Worm (Caenorhabditis elegans) whole organism, L2 larva: ENCODE results near the gene ttr-47.
A peak's percentile ranks its signal among the peaks of the same experiment; 100 is the strongest.

Experiments used
- C34F6.9 ChIP-seq: fragments of 150-350 bp; optimal IDR thresholded peaks from 2 replicates; lab custom pipeline; 2014; ENCODE audit warnings: missing biosample characterization, missing genetic modification characterization
- F13H6.1 ChIP-seq: sonication (generic microtip); optimal IDR thresholded peaks from 2 replicates; lab custom pipeline; 2016; ENCODE audit warnings: missing genetic modification characterization, missing compliant biosample characterization
- R02D3.7 ChIP-seq: fragments of 150-350 bp; optimal IDR thresholded peaks from 2 replicates; lab custom pipeline; 2014; ENCODE audit warnings: missing biosample characterization, missing genetic modification characterization
- Y55F3AM.14 ChIP-seq: fragments of 200-800 bp; sonication (Bioruptor generic); optimal IDR thresholded peaks from 2 replicates; lab custom pipeline; 2018; ENCODE audit warnings: mild to moderate bottlenecking, missing genetic modification characterization, missing compliant biosample characterization
- alr-1 ChIP-seq: fragments of 150-350 bp; optimal IDR thresholded peaks from 2 replicates; lab custom pipeline; 2014; ENCODE audit warnings: missing biosample characterization, missing genetic modification characterization
- aly-2 ChIP-seq: fragments of 150-350 bp; optimal IDR thresholded peaks from 2 replicates; lab custom pipeline; 2014; ENCODE audit warnings: missing biosample characterization, missing genetic modification characterization
- ama-1 ChIP-seq: fragments of 150-350 bp; optimal IDR thresholded peaks from 2 replicates; lab custom pipeline; 2018; ENCODE audit warnings: inconsistent platforms
- ceh-82 ChIP-seq: fragments of 150-350 bp; optimal IDR thresholded peaks from 2 replicates; lab custom pipeline; 2014; ENCODE audit warnings: missing biosample characterization, missing genetic modification characterization
- crh-2 ChIP-seq: sonication (generic microtip); optimal IDR thresholded peaks from 2 replicates; lab custom pipeline; 2017; ENCODE audit warnings: missing biosample characterization, missing genetic modification characterization
- dmd-4 ChIP-seq: sonication (generic microtip); optimal IDR thresholded peaks from 2 replicates; lab custom pipeline; 2017; ENCODE audit warnings: missing biosample characterization, missing genetic modification characterization
- elt-3 ChIP-seq: sonication (generic microtip); optimal IDR thresholded peaks from 2 replicates; lab custom pipeline; 2017; ENCODE audit warnings: missing biosample characterization, missing genetic modification characterization
- fos-1 ChIP-seq: fragments of 150-350 bp; optimal IDR thresholded peaks from 2 replicates; lab custom pipeline; 2014; ENCODE audit warnings: missing biosample characterization, missing genetic modification characterization
- gmeb-1 ChIP-seq: fragments of 150-350 bp; optimal IDR thresholded peaks from 2 replicates; lab custom pipeline; 2014; ENCODE audit warnings: missing biosample characterization, missing genetic modification characterization
- lin-11 ChIP-seq: fragments of 150-350 bp; sonication (generic microtip); optimal IDR thresholded peaks from 2 replicates; lab custom pipeline; 2014; ENCODE audit warnings: missing biosample characterization, missing genetic modification characterization, inconsistent platforms, mixed read lengths
- lin-39 ChIP-seq: fragments of 150-350 bp; optimal IDR thresholded peaks from 2 replicates; lab custom pipeline; 2014; ENCODE audit warnings: missing biosample characterization, missing genetic modification reagents, missing genetic modification characterization
- lsy-2 ChIP-seq, 2 experiments: fragments of 150-350 bp in 1 of 2; sonication (generic microtip) in 1 of 2; optimal IDR thresholded peaks; 2 replicates each; lab custom pipeline; 2014 to 2017; ENCODE audit warnings: missing biosample characterization in 2 of 2, missing genetic modification characterization in 2 of 2
- mab-5 ChIP-seq: fragments of 150-350 bp; optimal IDR thresholded peaks from 2 replicates; lab custom pipeline; 2014; ENCODE audit warnings: missing biosample characterization, missing genetic modification characterization
- nhr-11 ChIP-seq: fragments of 150-350 bp; optimal IDR thresholded peaks from 2 replicates; lab custom pipeline; 2014; ENCODE audit warnings: missing biosample characterization, missing genetic modification characterization
- nhr-12 ChIP-seq: fragments of 150-350 bp; optimal IDR thresholded peaks from 2 replicates; lab custom pipeline; 2014; ENCODE audit warnings: missing biosample characterization, missing genetic modification characterization
- nhr-21 ChIP-seq: fragments of 150-350 bp; optimal IDR thresholded peaks from 2 replicates; lab custom pipeline; 2014; ENCODE audit warnings: missing biosample characterization, missing genetic modification characterization
- nhr-25 ChIP-seq: fragments of 150-350 bp; sonication (generic microtip); optimal IDR thresholded peaks from 3 replicates; lab custom pipeline; 2014; ENCODE audit warnings: missing biosample characterization, missing genetic modification characterization
- peb-1 ChIP-seq: fragments of 150-350 bp; optimal IDR thresholded peaks from 2 replicates; lab custom pipeline; 2014; ENCODE audit warnings: missing biosample characterization, missing genetic modification characterization
- sem-4 ChIP-seq: fragments of 150-350 bp; optimal IDR thresholded peaks from 2 replicates; lab custom pipeline; 2014; ENCODE audit warnings: missing biosample characterization, missing genetic modification reagents, missing genetic modification characterization
- skn-1 ChIP-seq: sonication (generic microtip); optimal IDR thresholded peaks from 2 replicates; lab custom pipeline; 2017; ENCODE audit warnings: missing biosample characterization, missing genetic modification characterization
- sma-9 ChIP-seq, 2 experiments: fragments of 150-350 bp in 1 of 2; sonication (generic microtip) in 1 of 2; optimal IDR thresholded peaks; 2 replicates each; lab custom pipeline; 2014 to 2016; ENCODE audit warnings: missing genetic modification characterization in 2 of 2, mild to moderate bottlenecking in 1 of 2, missing biosample characterization in 1 of 2, missing compliant biosample characterization in 1 of 2, missing genetic modification reagents in 1 of 2, moderate library complexity in 1 of 2
- snpc-4 ChIP-seq: fragments of 150-350 bp; optimal IDR thresholded peaks from 2 replicates; lab custom pipeline; 2014; ENCODE audit warnings: missing biosample characterization, missing genetic modification characterization
- unc-39 ChIP-seq: fragments of 150-350 bp; optimal IDR thresholded peaks from 2 replicates; lab custom pipeline; 2014; ENCODE audit warnings: missing biosample characterization, missing genetic modification characterization
- unc-62 ChIP-seq: fragments of 150-350 bp; optimal IDR thresholded peaks from 2 replicates; lab custom pipeline; 2014; ENCODE audit warnings: missing biosample characterization, missing genetic modification reagents, missing genetic modification characterization
- zag-1 ChIP-seq: fragments of 150-350 bp; optimal IDR thresholded peaks from 2 replicates; lab custom pipeline; 2014; ENCODE audit warnings: missing biosample characterization, missing genetic modification characterization
- ztf-1 ChIP-seq: fragments of 200-800 bp; sonication (Bioruptor generic); conservative IDR thresholded peaks from 2 replicates; pipeline ENCODE4 v1.3.6; 2022; ENCODE audit warnings: missing genetic modification characterization, missing compliant biosample characterization
- ztf-11 ChIP-seq: sonication (generic microtip); optimal IDR thresholded peaks from 2 replicates; lab custom pipeline; 2017; ENCODE audit warnings: missing biosample characterization, missing genetic modification characterization
- ztf-4 ChIP-seq: fragments of 150-350 bp; optimal IDR thresholded peaks from 2 replicates; lab custom pipeline; 2014; ENCODE audit warnings: missing biosample characterization, missing genetic modification characterization

The ttr-47 gene

DNA sequence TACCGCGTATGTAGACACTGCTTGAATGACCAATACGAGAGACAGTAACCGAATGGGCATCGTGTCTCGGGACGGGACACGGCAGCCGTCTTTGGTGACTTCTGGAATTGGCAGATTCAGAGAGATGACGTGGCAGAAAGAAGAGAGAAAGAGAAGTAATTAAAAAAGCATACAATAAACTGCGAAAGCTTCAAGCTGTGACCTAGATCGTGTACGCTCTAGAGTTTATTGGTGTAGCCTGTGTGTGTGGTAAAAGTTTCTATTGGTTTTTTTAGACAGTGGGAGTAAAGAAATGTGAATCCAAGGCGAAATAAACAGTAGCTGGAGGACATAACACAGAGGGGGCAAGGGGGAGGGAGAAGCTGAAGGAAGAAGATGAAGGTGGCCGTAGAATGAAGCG is 21.1 kb downstream of the ttr-47 start, which contains the start of gene T19A5.3:
Gene T19A5.3 (minus strand): TSS at position 101 of the 400 bp plus-strand sequence.
- TF ChIP-seq unc-62 (GFP tag; lab: Kevin White, UChicago) (no peak), peb-1 (tag; lab: Kevin White, UChicago) (no peak), gmeb-1 (no peak), nhr-25 (tag; lab: Kevin White, UChicago) (no peak), sem-4 (tag; lab: Kevin White, UChicago) (no peak), ztf-4 (tag; lab: Kevin White, UChicago) (no peak), F13H6.1 (no peak), zag-1 (tag; lab: Kevin White, UChicago) (no peak), mab-5 (no peak), fos-1 (no peak), Y55F3AM.14 (GFP tag; lab: Kevin White, UChicago) (no peak)

ce11 chrV:8944481-8944880 is 21.6 kb downstream of the ttr-47 start:
- TF ChIP-seq alr-1 (tag; lab: Kevin White, UChicago): no peak
- no peak for TF ChIP-seq elt-3 (tag; lab: Kevin White, UChicago)

ce11 chrV:8946142-8946541 is 23.3 kb downstream of the ttr-47 start:
- TF ChIP-seq F13H6.1 (no peak), ama-1 (lab: Kevin White, UChicago) (no peak), ztf-4 (tag; lab: Kevin White, UChicago) (no peak), unc-39 (tag; lab: Kevin White, UChicago) (no peak), C34F6.9 (tag; lab: Kevin White, UChicago) (no peak), lin-11 (tag; lab: Kevin White, UChicago) (no peak), dmd-4 (tag; lab: Kevin White, UChicago) (no peak), nhr-11 (no peak), zag-1 (tag; lab: Kevin White, UChicago) (no peak), R02D3.7 (tag; lab: Kevin White, UChicago) (no peak), ceh-82 (no peak), aly-2 (tag; lab: Kevin White, UChicago) (no peak), gmeb-1 (no peak)

- TF ChIP-seq sma-9 (GFP tag; optimal IDR thresholded peaks at IDR 0.05; lab: Kevin White, UChicago) (no peak), sma-9 (tag; optimal IDR thresholded peaks at IDR 0.05; lab: Kevin White, UChicago) (no peak), ztf-1 (GFP tag; lab: Robert Waterston, UW) (no peak), mab-5 (no peak), lsy-2 (tag; optimal IDR thresholded peaks at IDR 0.05; lab: Kevin White, UChicago) (no peak), alr-1 (tag; lab: Kevin White, UChicago) (no peak), sem-4 (tag; lab: Kevin White, UChicago) (no peak), nhr-21 (tag; lab: Kevin White, UChicago) (no peak), lin-11 (tag; lab: Kevin White, UChicago) (no peak), nhr-12 (tag; lab: Kevin White, UChicago) (no peak), peb-1 (tag; lab: Kevin White, UChicago) (no peak), skn-1 (tag; lab: Kevin White, UChicago) (no peak), crh-2 (tag; lab: Kevin White, UChicago) (no peak), ztf-11 (tag; lab: Kevin White, UChicago) (no peak)
Measured at ce11 chrV:8947499-8947898, 24.6 kb downstream of the ttr-47 start, which contains the start of gene gck-1. Gene gck-1, plus strand, starts transcription at chrV:8947799.

DNA sequence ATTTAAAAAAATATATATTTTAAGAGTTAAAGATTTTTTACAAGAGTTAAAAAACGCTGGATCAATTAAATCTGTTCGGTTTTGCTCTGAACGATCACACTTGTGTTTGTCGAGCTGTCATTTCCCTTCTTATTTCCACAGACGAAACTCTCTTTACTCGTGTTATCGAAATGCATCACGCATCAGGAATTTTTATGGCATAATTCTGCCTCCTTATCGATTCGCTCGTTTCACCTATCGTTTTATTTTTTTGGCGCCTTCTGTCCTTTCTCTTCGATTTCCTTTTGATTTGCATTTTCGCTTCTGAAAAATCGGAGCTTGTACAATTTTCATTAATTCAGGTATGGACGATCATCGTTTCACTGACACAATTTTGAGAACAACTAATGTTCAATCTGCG is 25.5 kb downstream of the ttr-47 start:
- TF ChIP-seq snpc-4 (tag; lab: Kevin White, UChicago) (no peak), zag-1 (tag; lab: Kevin White, UChicago) (no peak), fos-1 (peak; percentile 66)

DNA sequence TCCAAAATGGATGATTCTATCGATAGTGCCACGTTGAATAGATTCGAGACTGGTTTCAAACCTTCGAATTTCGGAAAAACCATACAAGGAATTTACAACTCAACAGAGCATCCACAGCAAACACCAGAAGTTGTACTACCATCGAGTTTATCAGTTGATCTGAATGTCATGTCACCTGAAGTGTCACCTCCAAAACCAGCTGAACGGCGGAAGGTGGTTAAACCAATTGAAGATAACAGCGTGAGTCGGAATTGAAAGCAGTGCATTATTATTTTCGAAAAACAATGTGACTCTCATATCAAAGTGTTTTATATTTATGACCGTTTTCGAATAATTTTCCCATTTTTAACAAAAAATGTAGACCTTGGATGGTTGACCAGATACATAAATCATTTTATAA is 26.1 kb downstream of the ttr-47 start:
- TF ChIP-seq Y55F3AM.14 (GFP tag; lab: Kevin White, UChicago): no peak
- no peak for TF ChIP-seq sem-4 (tag; lab: Kevin White, UChicago)
- no peak for TF ChIP-seq gmeb-1
- TF ChIP-seq lin-39: no peak
- TF ChIP-seq R02D3.7 (tag; lab: Kevin White, UChicago): no peak
- TF ChIP-seq, all 48 proteins: peak for 0
